Fruit fly (Drosophila melanogaster) whole organism, embryonic: ENCODE results near the gene CG8851.

Source experiments
- Asciz ChIP-seq: fragments of 200-800 bp; sonication (Bioruptor generic); optimal IDR thresholded peaks from 2 replicates; lab custom pipeline; 2017; ENCODE audit warnings: missing biosample characterization, mild to moderate bottlenecking, missing genetic modification characterization, missing genetic modification reagents
- BEAF-32 ChIP-seq: fragments of 200-800 bp; sonication (Bioruptor generic); optimal IDR thresholded peaks from 3 replicates; lab custom pipeline; 2017; ENCODE audit warnings: missing biosample characterization, missing genetic modification characterization, mild to moderate bottlenecking, moderate library complexity, missing genetic modification reagents
- CG10543 ChIP-seq: fragments of 200-800 bp; sonication (Bioruptor generic); optimal IDR thresholded peaks from 3 replicates; lab custom pipeline; 2017; ENCODE audit warnings: missing biosample characterization, mild to moderate bottlenecking, missing genetic modification characterization, moderate library complexity
- CG11398 ChIP-seq: fragments of 200-800 bp; sonication (Bioruptor generic); optimal IDR thresholded peaks from 2 replicates; lab custom pipeline; 2016; ENCODE audit warnings: missing biosample characterization, missing genetic modification characterization
- CG11696 ChIP-seq: fragments of 200-800 bp; sonication (Bioruptor generic); IDR thresholded peaks from 2 replicates; pipeline ENCODE4 v1.3.6; 2022; ENCODE audit warnings: missing biosample characterization, missing genetic modification characterization
- CG11723 ChIP-seq: fragments of 200-800 bp; sonication (Bioruptor generic); optimal IDR thresholded peaks from 2 replicates; lab custom pipeline; 2017; ENCODE audit warnings: missing biosample characterization, mild to moderate bottlenecking, missing genetic modification characterization
- CG12942 ChIP-seq: fragments of 200-800 bp; sonication (Bioruptor generic); optimal IDR thresholded peaks from 3 replicates; lab custom pipeline; 2016; ENCODE audit warnings: missing biosample characterization, missing genetic modification characterization
- CG13123 ChIP-seq: fragments of 200-800 bp; sonication (Bioruptor generic); optimal IDR thresholded peaks from 2 replicates; lab custom pipeline; 2016; ENCODE audit warnings: missing biosample characterization, missing genetic modification characterization
- CG13894 ChIP-seq: fragments of 200-800 bp; sonication (Bioruptor generic); optimal IDR thresholded peaks from 3 replicates; lab custom pipeline; 2018; ENCODE audit warnings: missing biosample characterization, mild to moderate bottlenecking, missing genetic modification characterization, moderate library complexity
- CG14667 ChIP-seq: fragments of 200-800 bp; sonication (Bioruptor generic); IDR thresholded peaks from 2 replicates; pipeline ENCODE4 v1.3.6; 2022; ENCODE audit warnings: missing biosample characterization, missing genetic modification characterization
- CG15269 ChIP-seq: fragments of 200-800 bp; sonication (Bioruptor generic); optimal IDR thresholded peaks from 2 replicates; lab custom pipeline; 2018; ENCODE audit warnings: missing biosample characterization, mild to moderate bottlenecking, missing genetic modification characterization, moderate library complexity
- CG17186 ChIP-seq: fragments of 200-800 bp; sonication (Bioruptor generic); optimal IDR thresholded peaks from 3 replicates; lab custom pipeline; 2017; ENCODE audit warnings: missing biosample characterization, missing genetic modification reagents, missing genetic modification characterization
- CG17359 ChIP-seq: fragments of 200-800 bp; sonication (Bioruptor generic); optimal IDR thresholded peaks from 3 replicates; lab custom pipeline; 2018; ENCODE audit warnings: missing biosample characterization, mild to moderate bottlenecking, missing genetic modification characterization, moderate library complexity
- CG18011 ChIP-seq: fragments of 200-800 bp; sonication (Bioruptor generic); optimal IDR thresholded peaks from 2 replicates; lab custom pipeline; 2017; ENCODE audit warnings: missing biosample characterization, missing genetic modification characterization, mild to moderate bottlenecking, moderate library complexity, missing genotype
- CG18262 ChIP-seq: fragments of 200-800 bp; optimal IDR thresholded peaks from 3 replicates; lab custom pipeline; 2019; ENCODE audit warnings: missing biosample characterization, mild to moderate bottlenecking, missing genetic modification characterization, moderate library complexity
- CG32532 ChIP-seq: fragments of 200-800 bp; sonication (Bioruptor generic); IDR thresholded peaks from 2 replicates; pipeline ENCODE4 v1.3.6; 2022; ENCODE audit warnings: missing biosample characterization, missing genetic modification characterization
- CG3995 ChIP-seq: fragments of 200-800 bp; sonication (Bioruptor generic); optimal IDR thresholded peaks from 3 replicates; lab custom pipeline; 2016; ENCODE audit warnings: missing biosample characterization, missing genetic modification characterization
- CG5245 ChIP-seq: fragments of 200-800 bp; sonication (Bioruptor generic); optimal IDR thresholded peaks from 3 replicates; lab custom pipeline; 2016; ENCODE audit warnings: missing biosample characterization, missing genetic modification characterization
- CG6175 ChIP-seq: fragments of 200-800 bp; sonication (Bioruptor generic); IDR thresholded peaks from 3 replicates; pipeline ENCODE4 v1.3.6; 2022; ENCODE audit warnings: missing biosample characterization, missing genetic modification characterization
- CG6654 ChIP-seq: fragments of 200-800 bp; sonication (Bioruptor generic); optimal IDR thresholded peaks from 2 replicates; lab custom pipeline; 2017; ENCODE audit warnings: missing biosample characterization, mild to moderate bottlenecking, missing genetic modification characterization
- CG7357 ChIP-seq: fragments of 200-800 bp; sonication (Bioruptor generic); IDR thresholded peaks from 3 replicates; pipeline ENCODE4 v1.3.6; 2022; ENCODE audit warnings: missing biosample characterization, missing genetic modification characterization
- CG7987 ChIP-seq: fragments of 200-800 bp; sonication (Bioruptor generic); optimal IDR thresholded peaks from 2 replicates; lab custom pipeline; 2018; ENCODE audit warnings: missing biosample characterization, mild to moderate bottlenecking, missing genetic modification characterization, moderate library complexity
- CG8089 ChIP-seq: fragments of 200-800 bp; sonication (Bioruptor generic); optimal IDR thresholded peaks from 3 replicates; lab custom pipeline; 2016; ENCODE audit warnings: missing biosample characterization, missing genetic modification characterization
- CG8359 ChIP-seq: fragments of 200-800 bp; sonication (Bioruptor generic); optimal IDR thresholded peaks from 2 replicates; lab custom pipeline; 2017; ENCODE audit warnings: missing biosample characterization, mild to moderate bottlenecking, missing genetic modification characterization, borderline replicate concordance
- CG9797 ChIP-seq: fragments of 200-800 bp; sonication (Bioruptor generic); optimal IDR thresholded peaks from 3 replicates; lab custom pipeline; 2018; ENCODE audit warnings: missing biosample characterization, mild to moderate bottlenecking, missing genetic modification characterization
- CG9817 ChIP-seq: fragments of 200-800 bp; sonication (Bioruptor generic); optimal IDR thresholded peaks from 2 replicates; lab custom pipeline; 2018; ENCODE audit warnings: missing biosample characterization, mild to moderate bottlenecking, missing genetic modification characterization, moderate library complexity
- CTCF ChIP-seq: fragments of 200-800 bp; sonication (Bioruptor generic); optimal IDR thresholded peaks from 2 replicates; lab custom pipeline; 2017; ENCODE audit warnings: missing biosample characterization, mild to moderate bottlenecking, missing genetic modification characterization, moderate library complexity
- Chrac-16 ChIP-seq: fragments of 200-800 bp; sonication (Bioruptor generic); optimal IDR thresholded peaks from 3 replicates; lab custom pipeline; 2016; ENCODE audit warnings: missing biosample characterization, missing genetic modification characterization
- Dek ChIP-seq: fragments of 200-800 bp; sonication (Bioruptor generic); optimal IDR thresholded peaks from 3 replicates; lab custom pipeline; 2019; ENCODE audit warnings: missing biosample characterization, mild to moderate bottlenecking, missing genetic modification characterization, moderate library complexity
- Dip3 ChIP-seq: fragments of 200-800 bp; sonication (Bioruptor generic); optimal IDR thresholded peaks from 3 replicates; lab custom pipeline; 2016; ENCODE audit warnings: missing biosample characterization, missing genetic modification characterization
- E2f2 ChIP-seq: fragments of 200-800 bp; sonication (Bioruptor generic); IDR thresholded peaks from 2 replicates; pipeline ENCODE4 v1.3.6; 2022; ENCODE audit warnings: missing biosample characterization, missing genetic modification characterization
- Elba2 ChIP-seq: fragments of 200-800 bp; sonication (Bioruptor generic); optimal IDR thresholded peaks from 3 replicates; lab custom pipeline; 2016; ENCODE audit warnings: missing biosample characterization, missing genetic modification characterization
- H15 ChIP-seq: fragments of 200-800 bp; sonication (Bioruptor generic); IDR thresholded peaks from 3 replicates; pipeline ENCODE4 v1.3.6; 2022; ENCODE audit warnings: missing biosample characterization, missing genetic modification characterization
- Lim3 ChIP-seq: fragments of 200-800 bp; sonication (Bioruptor generic); IDR thresholded peaks from 2 replicates; pipeline ENCODE4 v1.3.6; 2022; ENCODE audit warnings: missing biosample characterization, missing genetic modification characterization
- Sry-β ChIP-seq: fragments of 200-800 bp; sonication (Bioruptor generic); optimal IDR thresholded peaks from 2 replicates; lab custom pipeline; 2018; ENCODE audit warnings: missing biosample characterization, mild to moderate bottlenecking, missing genetic modification characterization, moderate library complexity
- Stat92E ChIP-seq, 3 experiments: fragments of >200 bp in 2 of 3; fragments of 200-800 bp in 1 of 3; sonication (Bioruptor generic) in 1 of 3; optimal IDR thresholded peaks; 2 replicates each; lab custom pipeline; 2017 to 2019; ENCODE audit warnings: missing biosample characterization in 3 of 3, missing genetic modification characterization in 3 of 3, mild to moderate bottlenecking in 1 of 3, moderate library complexity in 1 of 3
- TFAM ChIP-seq: fragments of 200-800 bp; sonication (Bioruptor generic); optimal IDR thresholded peaks from 2 replicates; lab custom pipeline; 2017; ENCODE audit warnings: missing biosample characterization, missing genetic modification characterization, inconsistent platforms
- Vsx1 ChIP-seq: fragments of 200-800 bp; sonication (Bioruptor generic); optimal IDR thresholded peaks from 2 replicates; lab custom pipeline; 2017; ENCODE audit warnings: missing biosample characterization, mild to moderate bottlenecking, missing genetic modification characterization, missing genetic modification reagents
- Xrp1 ChIP-seq: fragments of 200-800 bp; sonication (Bioruptor generic); IDR thresholded peaks from 2 replicates; pipeline ENCODE4 v1.3.6; 2022; ENCODE audit warnings: missing biosample characterization, missing genetic modification characterization
- crol ChIP-seq: fragments of 200-800 bp; sonication (Bioruptor generic); IDR thresholded peaks from 2 replicates; pipeline ENCODE4 v1.3.6; 2022; ENCODE audit warnings: missing biosample characterization, missing genetic modification characterization
- dpn ChIP-seq, 2 experiments: fragments of 200-800 bp; sonication (Bioruptor generic); optimal IDR thresholded peaks; 3 replicates each; lab custom pipeline; 2016; ENCODE audit warnings: missing biosample characterization in 2 of 2, missing genetic modification characterization in 2 of 2
- eyg ChIP-seq: fragments of 200-800 bp; sonication (Bioruptor generic); optimal IDR thresholded peaks from 3 replicates; lab custom pipeline; 2016; ENCODE audit warnings: missing biosample characterization, missing genetic modification characterization
- gce ChIP-seq: fragments of 200-800 bp; sonication (Bioruptor generic); IDR thresholded peaks from 3 replicates; pipeline ENCODE4 v1.3.6; 2022; ENCODE audit warnings: missing biosample characterization, missing genetic modification characterization
- gem ChIP-seq: fragments of 200-800 bp; sonication (Bioruptor generic); optimal IDR thresholded peaks from 2 replicates; lab custom pipeline; 2019; ENCODE audit warnings: missing biosample characterization, mild to moderate bottlenecking, missing genetic modification characterization, moderate library complexity
- grn ChIP-seq: fragments of 200-800 bp; sonication (Bioruptor generic); optimal IDR thresholded peaks from 3 replicates; lab custom pipeline; 2017; ENCODE audit warnings: missing biosample characterization, missing genetic modification characterization
- maf-S ChIP-seq: fragments of 200-800 bp; sonication (Bioruptor generic); optimal IDR thresholded peaks from 2 replicates; lab custom pipeline; 2016; ENCODE audit warnings: missing biosample characterization, missing genetic modification characterization
- phol ChIP-seq: fragments of 200-800 bp; sonication (Bioruptor generic); optimal IDR thresholded peaks from 3 replicates; lab custom pipeline; 2018; ENCODE audit warnings: missing biosample characterization, mild to moderate bottlenecking, missing genetic modification characterization, moderate library complexity
- rib ChIP-seq: fragments of 200-800 bp; sonication (Bioruptor generic); IDR thresholded peaks from 2 replicates; pipeline ENCODE4 v1.3.6; 2022; ENCODE audit warnings: missing biosample characterization, missing genetic modification characterization
- sna ChIP-seq: fragments of 200-800 bp; sonication (Bioruptor generic); IDR thresholded peaks from 2 replicates; pipeline ENCODE4 v1.3.6; 2022; ENCODE audit warnings: missing biosample characterization, missing genetic modification characterization; ENCODE audit not compliant: partially characterized antibody
- stwl ChIP-seq: fragments of 200-800 bp; sonication (Bioruptor generic); optimal IDR thresholded peaks from 3 replicates; lab custom pipeline; 2018; ENCODE audit warnings: missing biosample characterization, mild to moderate bottlenecking, missing genetic modification characterization, moderate library complexity
- ttk ChIP-seq: fragments of 200-800 bp; sonication (Bioruptor generic); IDR thresholded peaks from 2 replicates; pipeline ENCODE4 v2.1.2; 2022; ENCODE audit warnings: missing biosample characterization, missing genetic modification characterization

CG8851 gene

DNA sequence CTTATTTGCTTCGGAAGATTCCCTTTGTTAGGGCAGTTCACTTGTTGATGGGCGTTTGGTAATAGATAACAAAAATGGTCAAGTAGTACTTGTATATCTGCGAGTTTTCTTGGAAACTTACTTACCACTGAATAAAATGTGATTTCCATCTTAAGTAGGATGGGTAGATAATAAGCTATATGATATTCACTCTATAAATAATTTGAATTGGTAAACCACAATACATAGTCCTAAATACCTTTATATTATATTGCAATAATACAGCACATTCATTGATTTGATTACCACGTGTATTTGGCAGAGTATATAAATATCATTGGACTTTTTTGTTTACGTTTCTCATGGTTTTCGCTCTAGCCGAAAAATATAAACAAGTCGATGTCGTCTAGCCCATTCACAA is 43.5 kb upstream of the CG8851 start (continued):
- TF ChIP-seq CG7357 (GFP tag; lab: Robert Waterston, UW) = 0 out of 3 replicates have a peak, but pooled peaks have one; percentile 23
- TF ChIP-seq TFAM (GFP tag; lab: Kevin White, UChicago) = no peak
- peak; percentile 21 for TF ChIP-seq CG10543 (GFP tag; lab: Kevin White, UChicago)
- TF ChIP-seq Dip3 = peak; percentile 48
- no peak for TF ChIP-seq CG6654 (GFP tag; lab: Kevin White, UChicago)
- TF ChIP-seq ttk (GFP tag; lab: Robert Waterston, UW) = 0 out of 2 replicates have a peak, but pooled peaks have one; percentile 37
- TF ChIP-seq CG18262 (tag; lab: Kevin White, UChicago) = peak; percentile 66
- TF ChIP-seq CG3995 = peak; percentile 11
- TF ChIP-seq Asciz (GFP tag; lab: Kevin White, UChicago) = peak; percentile 57
- no peak for TF ChIP-seq CG12942 (GFP tag; lab: Kevin White, UChicago)
- TF ChIP-seq CG7987 = peak; percentile 31
- no peak for TF ChIP-seq gce
- peak; percentile 27 for TF ChIP-seq maf-S (GFP tag; lab: Kevin White, UChicago)
- no peak for TF ChIP-seq CG6175 (GFP tag; lab: Robert Waterston, UW)
- TF ChIP-seq Xrp1 (GFP tag; lab: Robert Waterston, UW) = peak; percentile 39; the same call in 1 of the 2 replicates
- TF ChIP-seq Stat92E (GFP tag; optimal IDR thresholded peaks at IDR 0.05; lab: Kevin White, UChicago) = no peak
- TF ChIP-seq grn (GFP tag; lab: Kevin White, UChicago) = no peak
- TF ChIP-seq sna (GFP tag; lab: Robert Waterston, UW) = no peak
- peak; percentile 80 for TF ChIP-seq CG15269 (tag; lab: Kevin White, UChicago)
- TF ChIP-seq CG13123 (GFP tag; lab: Kevin White, UChicago) = no peak
- peak; percentile 10 for TF ChIP-seq Vsx1 (GFP tag; lab: Kevin White, UChicago)
- TF ChIP-seq phol (tag; lab: Kevin White, UChicago) = peak; percentile 60
- TF ChIP-seq Elba2 (GFP tag; lab: Kevin White, UChicago) = no peak
- no peak for TF ChIP-seq CG11398 (GFP tag; lab: Kevin White, UChicago)
- TF ChIP-seq rib (GFP tag; lab: Robert Waterston, UW) = no peak
- no peak for TF ChIP-seq CG11696
- TF ChIP-seq eyg (GFP tag; lab: Kevin White, UChicago) = peak; percentile 4
- no peak for TF ChIP-seq CG8089 (GFP tag; lab: Kevin White, UChicago)
- peak; percentile 38 for TF ChIP-seq CG14667 (GFP tag; lab: Robert Waterston, UW)
- no peak for TF ChIP-seq CTCF (GFP tag; lab: Kevin White, UChicago)
- no peak for TF ChIP-seq CG9797 (GFP tag; lab: Kevin White, UChicago)
- TF ChIP-seq CG13894 = no peak
- TF ChIP-seq Chrac-16 (GFP tag; lab: Kevin White, UChicago) = peak; percentile 40
- no peak for TF ChIP-seq stwl (tag; lab: Kevin White, UChicago)
- no peak for TF ChIP-seq Sry-β (GFP tag; lab: Kevin White, UChicago)
- TF ChIP-seq gem (tag; lab: Kevin White, UChicago) = peak; percentile 82
- peak; percentile 31; the same call in 1 of the 2 replicates for TF ChIP-seq E2f2 (GFP tag; lab: Robert Waterston, UW)
- peak; percentile 38 for TF ChIP-seq CG18011 (GFP tag; lab: Kevin White, UChicago)
- peak; percentile 52 for TF ChIP-seq CG17359 (tag; lab: Kevin White, UChicago)
- TF ChIP-seq crol (GFP tag; lab: Robert Waterston, UW) = no peak
- TF ChIP-seq dpn (GFP tag; optimal IDR thresholded peaks at IDR 0.05; lab: Kevin White, UChicago) = peak; percentile 38 to 60
- peak; percentile 77 for TF ChIP-seq Dek (tag; lab: Kevin White, UChicago)
- peak; percentile 58; the same call in 1 of the 2 replicates for TF ChIP-seq CG32532 (GFP tag; lab: Robert Waterston, UW)
- TF ChIP-seq CG8359 (GFP tag; lab: Kevin White, UChicago) = no peak
- TF ChIP-seq H15 = 0 out of 3 replicates have a peak, but pooled peaks have one; percentile 44
- peak; percentile 37 for TF ChIP-seq CG11723 (GFP tag; lab: Kevin White, UChicago)
- TF ChIP-seq BEAF-32 = no peak
- TF ChIP-seq CG9817 (tag; lab: Kevin White, UChicago) = peak; percentile 72
- TF ChIP-seq CG17186 (GFP tag; lab: Kevin White, UChicago) = no peak
- no peak for TF ChIP-seq Lim3 (GFP tag; lab: Robert Waterston, UW)
- no peak for TF ChIP-seq CG5245 (GFP tag; lab: Kevin White, UChicago)
